Worm (Caenorhabditis elegans) whole organism, young adult: ENCODE measurements around the gene F35D2.1.

Experiments used
- B0336.3 ChIP-seq: fragments of 200-800 bp; sonication (Bioruptor generic); IDR thresholded peaks from 2 replicates; pipeline ENCODE4 v1.3.6; 2022; ENCODE audit warnings: missing genetic modification characterization, missing compliant biosample characterization
- Y53F4B.3 ChIP-seq: fragments of 200-800 bp; sonication (Bioruptor generic); IDR thresholded peaks from 2 replicates; pipeline ENCODE4 v1.3.6; 2022; ENCODE audit warnings: missing genetic modification reagents, missing genetic modification characterization, missing compliant biosample characterization
- attf-3 ChIP-seq: fragments of 200-800 bp; sonication (Bioruptor generic); conservative IDR thresholded peaks from 2 replicates; pipeline ENCODE4 v1.3.6; 2022; ENCODE audit warnings: missing genetic modification reagents, missing genetic modification characterization, missing compliant biosample characterization
- ceh-40 ChIP-seq: fragments of 200-800 bp; sonication (Bioruptor generic); IDR thresholded peaks from 2 replicates; pipeline ENCODE4 v1.3.6; 2022; ENCODE audit warnings: missing genetic modification characterization, missing compliant biosample characterization
- fkh-3 ChIP-seq: sonication (generic microtip); optimal IDR thresholded peaks from 2 replicates; lab custom pipeline; 2016; ENCODE audit warnings: mild to moderate bottlenecking, missing genetic modification characterization, missing compliant biosample characterization
- hmg-20 ChIP-seq: fragments of 200-800 bp; sonication (Bioruptor generic); IDR thresholded peaks from 2 replicates; pipeline ENCODE4 v1.3.6; 2022; ENCODE audit warnings: missing genetic modification reagents, missing genetic modification characterization, missing compliant biosample characterization
- lsy-27 ChIP-seq: sonication (generic microtip); optimal IDR thresholded peaks from 2 replicates; lab custom pipeline; 2017; ENCODE audit warnings: missing genetic modification characterization, mild to moderate bottlenecking, missing compliant biosample characterization, antibody characterized with exemption, missing genotype, borderline replicate concordance; ENCODE audit not compliant: insufficient read depth
- nhr-120 ChIP-seq: fragments of 200-800 bp; sonication (Bioruptor generic); IDR thresholded peaks from 2 replicates; pipeline ENCODE4 v1.3.6; 2022; ENCODE audit warnings: missing genetic modification characterization, missing compliant biosample characterization
- snpc-1.1 ChIP-seq: sonication (generic microtip); optimal IDR thresholded peaks from 2 replicates; lab custom pipeline; 2017; ENCODE audit warnings: missing genetic modification characterization, mild to moderate bottlenecking, missing compliant biosample characterization, antibody characterized with exemption, moderate library complexity, missing genotype, missing genetic modification reagents; ENCODE audit not compliant: insufficient read depth
- snpc-1.3 ChIP-seq: sonication (generic microtip); optimal IDR thresholded peaks from 2 replicates; lab custom pipeline; 2017; ENCODE audit warnings: missing genetic modification characterization, mild to moderate bottlenecking, missing compliant biosample characterization, antibody characterized with exemption, moderate library complexity, missing genotype, missing genetic modification reagents; ENCODE audit not compliant: insufficient read depth
- snpc-4 ChIP-seq, 5 experiments: fragments of 150-350 bp in 1 of 5; sonication (generic microtip) in 4 of 5; optimal IDR thresholded peaks; 2 replicates each; lab custom pipeline; 2014 to 2018; ENCODE audit warnings: missing genetic modification characterization in 5 of 5, missing biosample characterization in 3 of 5, antibody characterized with exemption in 2 of 5, mild to moderate bottlenecking in 2 of 5, missing compliant biosample characterization in 2 of 5, missing genotype in 2 of 5, moderate library complexity in 2 of 5, missing genetic modification reagents in 1 of 5
- xnd-1 ChIP-seq: sonication (generic microtip); optimal IDR thresholded peaks from 2 replicates; lab custom pipeline; 2016; ENCODE audit warnings: missing genotype, missing genetic modification reagents, missing genetic modification characterization, missing compliant biosample characterization
- ztf-28 ChIP-seq: fragments of 200-800 bp; sonication (Bioruptor generic); IDR thresholded peaks from 2 replicates; pipeline ENCODE4 v1.3.6; 2022; ENCODE audit warnings: missing genetic modification reagents, missing genetic modification characterization, missing compliant biosample characterization

DNA sequence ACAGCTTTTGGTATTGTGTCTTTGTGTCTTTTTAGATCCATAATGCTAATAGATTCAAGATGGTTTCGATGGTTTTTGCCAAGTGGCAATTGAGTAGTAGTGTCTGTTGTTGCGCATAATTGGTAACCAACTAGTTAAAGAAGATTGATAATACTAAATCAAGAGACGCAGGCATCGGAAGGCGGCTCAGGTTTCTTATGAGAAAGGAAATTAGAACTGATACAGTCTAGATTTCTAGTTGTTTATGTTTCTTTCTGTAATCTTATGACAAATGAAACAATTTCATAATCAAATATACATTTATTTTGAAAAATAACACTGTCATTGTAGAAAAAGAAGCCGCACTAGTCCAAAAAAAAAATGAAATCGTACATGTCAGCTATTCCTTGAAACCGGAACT lies 21.9 kb upstream of the F35D2.1 start, which contains the start of gene ZK1290.10:
- no peak for TF ChIP-seq snpc-1.1 (tag; lab: Kevin White, UChicago)
- no peak for TF ChIP-seq attf-3 (GFP tag; lab: Robert Waterston, UW)
- no peak for TF ChIP-seq ceh-40 (GFP tag; lab: Robert Waterston, UW)
- TF ChIP-seq Y53F4B.3 (GFP tag; lab: Robert Waterston, UW) = no peak
- TF ChIP-seq ztf-28 = no peak
- no peak for TF ChIP-seq B0336.3 (GFP tag; lab: Robert Waterston, UW)
- no peak for TF ChIP-seq fkh-3
- no peak for TF ChIP-seq snpc-1.3 (tag; lab: Kevin White, UChicago)
- no peak for TF ChIP-seq lsy-27 (tag; lab: Kevin White, UChicago)
- no peak for TF ChIP-seq nhr-120
- TF ChIP-seq hmg-20 (GFP tag; lab: Robert Waterston, UW) = no peak
- TF ChIP-seq snpc-4 (GFP tag; optimal IDR thresholded peaks at IDR 0.05; lab: Kevin White, UChicago) = no peak
- TF ChIP-seq snpc-4 (tag; optimal IDR thresholded peaks at IDR 0.05; lab: Kevin White, UChicago) = no peak
- TF ChIP-seq xnd-1 (tag; lab: Kevin White, UChicago) = no peak
